Worm (Caenorhabditis elegans) whole organism, L4/young adult: ENCODE measurements around the gene F57A8.6.

Source experiments
- W03F9.2 ChIP-seq: fragments of 150-350 bp; optimal IDR thresholded peaks from 2 replicates; lab custom pipeline; 2014; ENCODE audit warnings: missing biosample characterization, missing genetic modification characterization
- dao-5 ChIP-seq: sonication (generic microtip); optimal IDR thresholded peaks from 2 replicates; lab custom pipeline; 2016; ENCODE audit warnings: missing genotype, missing genetic modification characterization, moderate library complexity, missing compliant biosample characterization
- him-1 ChIP-seq: sonication (generic microtip); optimal IDR thresholded peaks from 2 replicates; lab custom pipeline; 2016; ENCODE audit warnings: missing genotype, missing genetic modification reagents, missing genetic modification characterization, missing compliant biosample characterization

DNA sequence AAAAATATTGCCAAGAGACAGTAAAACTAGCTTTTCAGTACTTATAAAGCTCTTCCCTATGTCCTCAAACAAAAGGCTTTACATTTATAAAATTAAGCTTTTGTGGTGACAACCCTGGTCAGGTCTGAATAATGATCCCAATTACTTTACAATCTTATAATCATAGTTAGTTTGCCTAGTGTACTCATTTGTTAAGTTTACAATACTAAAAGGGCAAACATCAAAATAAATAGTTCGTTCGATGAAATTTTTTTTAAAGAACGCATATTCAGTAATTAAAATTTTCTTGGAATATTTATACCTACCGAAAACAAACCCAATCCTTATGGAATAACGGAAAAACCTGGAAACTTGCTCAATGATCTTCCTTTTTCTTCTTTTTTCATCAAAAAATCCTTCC is 14.9 kb downstream of the F57A8.6 start:
- no peak for TF ChIP-seq him-1
- no peak for TF ChIP-seq W03F9.2
- TF ChIP-seq dao-5 (tag; lab: Kevin White, UChicago): no peak
